Fruit fly (Drosophila melanogaster): ENCODE data around the gene smog.
A peak's percentile ranks its signal among the peaks of the same experiment; 100 is the strongest.

Gene smog

DNA sequence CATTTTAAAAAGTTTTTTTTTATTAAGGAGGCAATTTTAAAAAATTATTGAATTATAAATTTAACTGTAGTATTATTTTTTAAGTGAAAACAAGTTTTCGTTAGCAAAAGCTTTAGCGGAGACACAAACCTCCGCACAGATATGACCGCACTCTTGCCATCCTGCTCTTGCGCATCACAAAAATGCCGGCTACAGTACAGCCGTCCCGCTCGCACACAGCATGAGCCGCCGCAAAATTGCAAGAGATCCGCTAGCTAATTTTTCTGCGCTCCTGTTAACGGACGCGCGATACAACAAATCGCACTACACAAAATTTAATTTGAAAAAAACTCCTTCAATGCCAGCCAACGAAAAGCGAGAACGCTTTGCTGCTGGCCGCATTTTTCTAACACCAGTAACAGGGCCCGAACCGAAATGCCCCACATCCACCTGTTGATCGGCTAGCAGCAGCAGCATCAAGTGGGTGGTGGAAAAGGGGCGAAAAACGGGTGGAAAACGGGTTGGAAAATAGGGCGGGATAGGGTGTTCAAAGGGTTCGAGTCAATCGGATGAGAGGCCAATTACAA, 42.5 kb upstream of the smog start (continued):
- peak; percentile 36; the same call in 1 of the 2 replicates for TF ChIP-seq ara (GFP tag; IDR thresholded peaks at IDR 0.05)

DNA sequence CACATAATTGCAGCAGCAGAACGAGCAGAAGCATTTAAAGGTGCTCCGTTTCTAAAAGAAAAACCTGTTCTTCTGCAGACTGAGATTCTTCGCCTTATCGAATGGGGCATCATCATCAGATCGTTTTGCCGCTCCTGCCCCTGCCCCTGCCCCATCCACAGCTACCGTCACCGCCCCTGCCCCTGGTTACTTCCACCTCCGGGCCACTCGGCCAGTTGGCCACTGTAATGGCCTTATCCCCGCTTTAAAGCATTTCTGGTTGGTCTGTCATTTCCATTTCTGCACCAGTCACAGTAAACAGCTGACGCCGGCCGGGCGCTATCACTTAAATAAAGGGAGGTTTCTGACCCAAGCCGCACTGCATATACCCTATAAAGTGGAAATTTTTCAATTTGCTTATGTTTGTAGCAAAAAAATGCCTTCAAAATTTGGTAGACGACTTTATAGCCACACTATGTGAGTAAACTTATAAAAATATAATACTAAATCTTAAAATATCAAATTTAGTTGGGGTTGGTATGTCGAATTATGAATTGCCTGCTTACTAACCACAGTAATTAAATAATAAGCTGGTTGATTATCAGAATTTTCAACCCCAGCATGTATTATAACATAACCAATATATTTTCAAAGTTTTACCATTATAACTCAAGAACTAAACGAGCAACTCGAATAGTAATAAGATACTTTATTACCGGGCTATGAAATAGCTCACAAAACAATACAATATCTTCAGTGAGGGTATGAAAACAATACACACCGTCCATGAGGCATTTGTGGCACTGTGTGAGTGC, 41.8 kb upstream of the smog start:
- TF ChIP-seq Myb (GFP tag; optimal IDR thresholded peaks at IDR 0.05) = no peak
- TF ChIP-seq zfh1 (GFP tag; IDR thresholded peaks at IDR 0.05) = no peak
- peak; percentile 83 for TF ChIP-seq Oli (tag; optimal IDR thresholded peaks at IDR 0.05)
- TF ChIP-seq sisA (GFP tag; IDR thresholded peaks at IDR 0.05) = peak; percentile 52
- TF ChIP-seq Nf-YB (GFP tag; optimal IDR thresholded peaks at IDR 0.05) = peak; percentile 92
- peak in 1 of 2 experiments; percentile 7 for TF ChIP-seq insv (GFP tag; optimal IDR thresholded peaks at IDR 0.05)
- TF ChIP-seq phol (tag; optimal IDR thresholded peaks at IDR 0.05) = peak; percentile 63
- peak; percentile 56 for TF ChIP-seq CG8388 (GFP tag; optimal IDR thresholded peaks at IDR 0.05)
- peak; percentile 62 for TF ChIP-seq Xbp1 (GFP tag; optimal IDR thresholded peaks at IDR 0.05)
- TF ChIP-seq ara (GFP tag; IDR thresholded peaks at IDR 0.05) = no peak
- no peak for TF ChIP-seq nau (GFP tag; optimal IDR thresholded peaks at IDR 0.05)
- peak; percentile 36 for TF ChIP-seq ac (GFP tag; optimal IDR thresholded peaks at IDR 0.05)
- no peak for TF ChIP-seq en (GFP tag; optimal IDR thresholded peaks at IDR 0.05)
- peak; percentile 71 for TF ChIP-seq bcd (GFP tag; optimal IDR thresholded peaks at IDR 0.05)
- peak; percentile 10 for TF ChIP-seq CG4854 (GFP tag; optimal IDR thresholded peaks at IDR 0.05)
- TF ChIP-seq H2.0 (GFP tag; IDR thresholded peaks at IDR 0.05) = no peak; the same call in 1 of the 2 replicates
- peak; percentile 60 for TF ChIP-seq CG18476 (GFP tag; optimal IDR thresholded peaks at IDR 0.05)
- 0 out of 2 replicates have a peak, but pooled peaks have one; percentile 9 for TF ChIP-seq CG32772 (GFP tag; IDR thresholded peaks at IDR 0.05)
- no peak for TF ChIP-seq cato (GFP tag; optimal IDR thresholded peaks at IDR 0.05; ENCODE audit: borderline replicate concordance)
- TF ChIP-seq Eip74EF (GFP tag; optimal IDR thresholded peaks at IDR 0.05) = peak in 1 of 2 experiments; percentile 59
- TF ChIP-seq NFAT (GFP tag; IDR thresholded peaks at IDR 0.05) = no peak
- TF ChIP-seq slou (GFP tag; optimal IDR thresholded peaks at IDR 0.05) = peak; percentile 57
- TF ChIP-seq lola (GFP tag; optimal IDR thresholded peaks at IDR 0.05) = peak in 1 of 3 experiments; percentile 81
- TF ChIP-seq CG3995 (GFP tag; optimal IDR thresholded peaks at IDR 0.05) = no peak
- peak; percentile 76 for TF ChIP-seq az2 (GFP tag; optimal IDR thresholded peaks at IDR 0.05)
- TF ChIP-seq Stat92E (GFP tag; optimal IDR thresholded peaks at IDR 0.05) = no peak
- peak; percentile 52 for TF ChIP-seq pho (GFP tag; optimal IDR thresholded peaks at IDR 0.05)
- peak; percentile 28 for TF ChIP-seq Mad (GFP tag; optimal IDR thresholded peaks at IDR 0.05)
- TF ChIP-seq da (GFP tag; optimal IDR thresholded peaks at IDR 0.05) = no peak
- TF ChIP-seq CG32767 (GFP tag; IDR thresholded peaks at IDR 0.05) = no peak
- no peak for TF ChIP-seq Ravus (GFP tag; IDR thresholded peaks at IDR 0.05)
- no peak; the same call in 2 of the 3 replicates for TF ChIP-seq Doc3 (GFP tag; IDR thresholded peaks at IDR 0.05; ENCODE audit: partially characterized antibody)
- no peak for TF ChIP-seq GATAe (GFP tag; conservative IDR thresholded peaks at IDR 0.05)
- TF ChIP-seq prd (optimal IDR thresholded peaks at IDR 0.05) = no peak
- TF ChIP-seq prd (GFP tag; IDR thresholded peaks at IDR 0.05) = no peak; the same call in 2 of the 3 replicates
- peak; percentile 60 for TF ChIP-seq ATbp (GFP tag; optimal IDR thresholded peaks at IDR 0.05)
- peak; percentile 53 for TF ChIP-seq CG10543 (GFP tag; optimal IDR thresholded peaks at IDR 0.05)
- TF ChIP-seq Abd-B (GFP tag; optimal IDR thresholded peaks at IDR 0.05) = peak; percentile 69
- peak; percentile 76 for TF ChIP-seq lmd (GFP tag; IDR thresholded peaks at IDR 0.05)
- no peak for TF ChIP-seq eve (GFP tag; optimal IDR thresholded peaks at IDR 0.05)
- peak; percentile 56 for TF ChIP-seq HHEX (GFP tag; optimal IDR thresholded peaks at IDR 0.05)
- peak; percentile 82 for TF ChIP-seq CG10209 (GFP tag; optimal IDR thresholded peaks at IDR 0.05)
- TF ChIP-seq ftz-f1 (GFP tag; optimal IDR thresholded peaks at IDR 0.05) = no peak
- no peak for TF ChIP-seq abd-A (tag; optimal IDR thresholded peaks at IDR 0.05)
- peak; percentile 85 for TF ChIP-seq CG2678 (tag; optimal IDR thresholded peaks at IDR 0.05)
